Worm (Caenorhabditis elegans): ENCODE results near the gene ugt-67.

ugt-67 gene

DNA sequence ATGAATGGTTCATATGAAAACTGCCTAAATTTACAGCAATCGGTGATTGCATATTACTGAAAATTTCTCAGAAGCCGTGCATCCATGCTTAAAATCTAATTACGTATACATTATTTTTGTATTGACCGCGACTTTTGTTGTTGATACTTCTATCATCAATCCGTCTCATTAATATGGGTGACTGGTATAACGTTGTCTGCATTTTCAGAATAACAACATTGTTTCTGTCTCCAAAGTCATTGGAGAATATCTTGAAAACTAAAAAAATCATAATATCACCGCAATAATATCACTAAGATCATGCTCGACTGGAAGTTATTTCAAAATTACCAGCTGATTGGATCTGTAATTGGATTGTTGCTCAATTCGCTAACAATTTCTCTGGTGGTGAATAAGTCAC is 50.3 kb downstream of the ugt-67 start, which contains the start of gene str-207:
Gene str-207, plus strand, starts transcription at position 301 of the 400 bp plus-strand sequence.
- TF ChIP-seq him-1 (tag; optimal IDR thresholded peaks at IDR 0.05): no peak
- TF ChIP-seq dao-5 (tag; optimal IDR thresholded peaks at IDR 0.05): no peak
- no peak for TF ChIP-seq W03F9.2 (tag; optimal IDR thresholded peaks at IDR 0.05)
